Worm (Caenorhabditis elegans): Measurements from ENCODE around the gene C55B6.7.

Gene C55B6.7

ce11 chrX:7206419-7206818, 14.6 kb upstream of the C55B6.7 start, which contains the start of gene ZK867.2:
ZK867.2 (plus strand) TSS chrX:7206719.
- TF ChIP-seq ztf-4 (tag; optimal IDR thresholded peaks at IDR 0.05) = no peak
- no peak for TF ChIP-seq ceh-28 (tag; optimal IDR thresholded peaks at IDR 0.05)
- no peak for TF ChIP-seq mml-1 (tag; optimal IDR thresholded peaks at IDR 0.05)
- TF ChIP-seq nhr-43 (tag; optimal IDR thresholded peaks at IDR 0.05; ENCODE audit: poor library complexity, severe bottlenecking) = no peak
- TF ChIP-seq ceh-16 (tag; optimal IDR thresholded peaks at IDR 0.05) = no peak
- TF ChIP-seq nhr-12 (tag; optimal IDR thresholded peaks at IDR 0.05) = no peak
- no peak for TF ChIP-seq nhr-23 (tag; optimal IDR thresholded peaks at IDR 0.05)
- no peak for TF ChIP-seq hmg-11 (tag; optimal IDR thresholded peaks at IDR 0.05)
- no peak for TF ChIP-seq aly-2 (tag; optimal IDR thresholded peaks at IDR 0.05)
- TF ChIP-seq snpc-4 (tag; optimal IDR thresholded peaks at IDR 0.05) = no peak
- no peak for TF ChIP-seq lin-39 (tag; optimal IDR thresholded peaks at IDR 0.05)
- no peak for TF ChIP-seq sea-2 (GFP tag; optimal IDR thresholded peaks at IDR 0.05)

DNA sequence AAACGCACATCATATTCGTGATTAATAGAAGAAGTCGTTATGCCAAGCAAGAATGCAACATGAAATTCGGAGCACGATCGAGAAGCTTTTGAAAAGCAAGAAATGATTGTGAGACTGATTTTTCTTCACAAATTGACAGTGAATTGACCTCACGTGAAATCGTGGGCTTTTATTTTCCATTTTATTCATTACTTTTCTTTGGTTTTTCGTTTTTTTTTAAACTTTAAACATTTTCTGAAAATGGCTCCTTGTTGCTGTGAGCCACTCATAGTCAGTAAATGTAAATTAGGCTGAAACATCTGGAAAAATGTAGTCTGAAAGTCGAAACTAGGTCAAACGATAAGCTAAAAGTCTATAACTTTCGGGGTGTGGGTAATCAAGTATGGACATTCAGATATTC, 13.4 kb upstream of the C55B6.7 start, which contains the start of gene C55B6.5:
Gene C55B6.5 (minus strand): TSS at position 101 of the 400 bp plus-strand sequence.
- TF ChIP-seq ceh-16 (tag; optimal IDR thresholded peaks at IDR 0.05) (no peak), ceh-9 (tag; optimal IDR thresholded peaks at IDR 0.05) (no peak), egl-27 (tag; optimal IDR thresholded peaks at IDR 0.05) (no peak), ceh-28 (tag; optimal IDR thresholded peaks at IDR 0.05) (no peak), nfya-1 (tag; optimal IDR thresholded peaks at IDR 0.05; ENCODE audit: insufficient read depth) (no peak), nhr-77 (tag; optimal IDR thresholded peaks at IDR 0.05) (no peak)

- no peak for TF ChIP-seq fkh-2 (tag; optimal IDR thresholded peaks at IDR 0.05)
- no peak for TF ChIP-seq nhr-25 (tag; optimal IDR thresholded peaks at IDR 0.05)
- no peak for TF ChIP-seq nhr-76 (tag; optimal IDR thresholded peaks at IDR 0.05)
- no peak for TF ChIP-seq ztf-11 (tag; optimal IDR thresholded peaks at IDR 0.05)
- TF ChIP-seq elt-3 (tag; optimal IDR thresholded peaks at IDR 0.05) = no peak
- no peak for TF ChIP-seq tbx-2 (tag; optimal IDR thresholded peaks at IDR 0.05)
- no peak for TF ChIP-seq mml-1 (tag; optimal IDR thresholded peaks at IDR 0.05)
These were observed 12.4 kb upstream of the C55B6.7 start for ce11 chrX:7204175-7204574.

DNA sequence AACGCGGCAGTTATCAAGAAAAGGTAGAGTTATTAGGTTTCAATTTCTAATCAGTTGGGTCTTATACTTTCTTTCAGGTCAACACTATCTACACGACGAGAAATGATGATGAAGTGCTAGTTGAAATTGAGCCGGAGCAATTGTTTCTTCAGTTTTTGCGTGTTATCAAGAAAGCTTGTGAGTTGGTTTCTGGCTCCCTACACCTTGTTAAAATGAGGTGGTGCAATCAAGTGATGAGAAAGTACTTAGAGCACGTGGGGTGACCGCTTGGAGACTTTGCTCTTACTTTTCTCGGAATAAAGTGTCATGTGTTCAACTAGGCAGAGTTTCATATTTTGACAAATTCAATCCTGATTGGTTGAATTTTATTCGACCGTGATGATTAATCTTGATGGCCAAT, 8.7 kb upstream of the C55B6.7 start:
- no peak for TF ChIP-seq sea-2 (GFP tag; optimal IDR thresholded peaks at IDR 0.05)
- TF ChIP-seq pqm-1 (tag; optimal IDR thresholded peaks at IDR 0.05) = peak; percentile 83
- no peak for TF ChIP-seq ceh-16 (tag; optimal IDR thresholded peaks at IDR 0.05)
- peak; percentile 94 for TF ChIP-seq elt-2 (tag; optimal IDR thresholded peaks at IDR 0.05)
- TF ChIP-seq fkh-10 (GFP tag; optimal IDR thresholded peaks at IDR 0.05) = no peak
- peak; percentile 47 for TF ChIP-seq skn-1 (tag; optimal IDR thresholded peaks at IDR 0.05)
- TF ChIP-seq jun-1 (tag; optimal IDR thresholded peaks at IDR 0.05) = peak; percentile 38
- peak; percentile 41 for TF ChIP-seq nfya-1 (tag; optimal IDR thresholded peaks at IDR 0.05; ENCODE audit: insufficient read depth)
- TF ChIP-seq elt-1 (tag; optimal IDR thresholded peaks at IDR 0.05) = no peak
- TF ChIP-seq zag-1 (tag; optimal IDR thresholded peaks at IDR 0.05) = no peak

DNA sequence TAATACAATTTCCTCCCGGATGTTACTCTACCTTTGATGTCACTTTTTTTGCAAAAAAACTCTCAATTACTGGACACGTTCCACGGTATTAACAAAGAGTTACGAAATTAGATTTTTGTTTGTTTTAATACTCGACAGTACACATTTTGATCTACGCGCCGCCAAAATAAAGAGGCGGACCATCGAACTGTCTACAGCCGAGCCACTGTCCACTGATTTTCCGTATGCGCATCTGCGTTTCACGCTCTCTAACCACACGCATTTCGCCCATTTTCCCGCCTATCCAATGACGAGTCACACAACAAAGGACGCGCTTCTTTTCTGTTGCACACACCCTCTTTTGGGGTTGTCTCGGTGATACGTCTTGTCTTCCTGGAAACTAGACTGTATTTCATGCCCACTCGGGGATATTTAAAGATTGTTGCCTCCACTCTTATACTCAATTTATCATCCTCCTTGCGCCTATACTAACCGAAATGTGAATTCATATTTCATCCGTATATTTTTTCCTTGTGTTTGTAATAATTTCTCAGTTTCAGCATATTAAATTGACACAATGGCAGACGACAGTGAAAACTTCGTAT, 8.1 kb upstream of the C55B6.7 start, which contains the start of gene C55B6.1:
Gene C55B6.1 (plus strand): TSS at position 534 of the 584 bp plus-strand sequence.
- TF ChIP-seq ceh-82 (tag; optimal IDR thresholded peaks at IDR 0.05) = no peak
- no peak for TF ChIP-seq fkh-2 (tag; optimal IDR thresholded peaks at IDR 0.05)
- peak; percentile 8 for TF ChIP-seq nfya-1 (tag; optimal IDR thresholded peaks at IDR 0.05; ENCODE audit: insufficient read depth)

DNA sequence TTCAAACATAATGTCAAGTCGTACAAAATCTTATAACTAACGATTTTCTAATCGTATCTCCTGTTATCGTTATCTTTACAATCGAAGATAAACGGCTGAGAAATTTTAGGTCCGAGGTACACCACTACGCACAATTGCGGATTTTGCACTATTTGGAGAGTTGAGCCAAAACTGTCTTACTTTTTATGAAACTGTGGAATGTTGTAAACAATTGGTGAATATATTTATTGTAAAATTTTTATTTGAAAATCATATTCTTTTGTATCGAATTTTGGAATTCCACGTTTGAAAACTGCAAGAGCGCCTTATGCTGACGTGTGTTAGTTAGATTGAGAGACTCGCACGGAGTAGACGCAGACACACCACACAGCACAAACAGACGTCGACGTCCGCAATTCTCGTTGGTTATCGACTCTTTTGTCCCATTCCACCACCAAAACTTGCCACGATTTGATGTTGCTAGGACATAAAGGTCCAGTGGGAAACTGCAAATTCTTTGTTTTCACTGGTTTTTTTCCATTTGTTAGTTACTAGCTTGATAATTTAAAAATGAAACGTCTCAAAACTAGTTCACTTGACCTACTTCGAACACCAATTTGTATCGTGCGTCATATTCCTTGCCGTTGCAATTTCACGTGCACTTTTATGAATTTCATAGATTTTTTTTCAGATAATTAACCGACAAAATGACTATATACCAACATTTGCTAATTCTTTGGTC, 2.3 kb upstream of the C55B6.7 start, which contains the start of gene dnj-7:
Gene dnj-7 (plus strand): TSS at position 671 of the 721 bp plus-strand sequence.
- TF ChIP-seq nhr-76 (tag; optimal IDR thresholded peaks at IDR 0.05) (no peak), nhr-23 (tag; optimal IDR thresholded peaks at IDR 0.05) (peak; percentile 29), nfya-1 (tag; optimal IDR thresholded peaks at IDR 0.05; ENCODE audit: insufficient read depth) (peak; percentile 50), lin-39 (tag; optimal IDR thresholded peaks at IDR 0.05) (no peak), elt-3 (tag; optimal IDR thresholded peaks at IDR 0.05) (peak in 1 of 3 experiments; percentile 90), tbx-2 (tag; optimal IDR thresholded peaks at IDR 0.05) (peak; percentile 1), hmg-11 (tag; optimal IDR thresholded peaks at IDR 0.05) (no peak), skn-1 (tag; optimal IDR thresholded peaks at IDR 0.05) (peak; percentile 17), ceh-28 (tag; optimal IDR thresholded peaks at IDR 0.05) (peak; percentile 21), elt-1 (tag; optimal IDR thresholded peaks at IDR 0.05) (peak; percentile 28), elt-2 (tag; optimal IDR thresholded peaks at IDR 0.05) (peak; percentile 43), jun-1 (tag; optimal IDR thresholded peaks at IDR 0.05) (no peak)
